Worm (Caenorhabditis elegans) whole organism, young adult: Measurements from ENCODE around the gene C25H3.11.

Source experiments
- B0261.1 ChIP-seq: sonication (generic microtip); optimal IDR thresholded peaks from 2 replicates; lab custom pipeline; 2016; ENCODE audit warnings: mild to moderate bottlenecking, missing genetic modification characterization, moderate library complexity, missing compliant biosample characterization
- C06A6.2 ChIP-seq: fragments of 200-800 bp; sonication (Bioruptor generic); conservative IDR thresholded peaks from 2 replicates; pipeline ENCODE4 v1.3.6; 2022; ENCODE audit warnings: missing genetic modification characterization, missing compliant biosample characterization
- C17E4.6 ChIP-seq: fragments of 200-800 bp; sonication (Bioruptor generic); IDR thresholded peaks from 2 replicates; pipeline ENCODE4 v1.3.6; 2022; ENCODE audit warnings: missing genetic modification reagents, missing genetic modification characterization, missing compliant biosample characterization
- F57A8.1 ChIP-seq: fragments of 200-800 bp; sonication (Bioruptor generic); optimal IDR thresholded peaks from 2 replicates; lab custom pipeline; 2018; ENCODE audit warnings: mild to moderate bottlenecking, missing genetic modification characterization, moderate library complexity, missing compliant biosample characterization
- T07F8.4 ChIP-seq: sonication (generic microtip); optimal IDR thresholded peaks from 2 replicates; lab custom pipeline; 2016; ENCODE audit warnings: mild to moderate bottlenecking, missing genetic modification characterization, moderate library complexity, missing compliant biosample characterization
- T26A5.8 ChIP-seq: sonication (generic microtip); optimal IDR thresholded peaks from 2 replicates; lab custom pipeline; 2016; ENCODE audit warnings: missing genetic modification characterization, missing compliant biosample characterization
- Y53G8AR.9 ChIP-seq: fragments of 200-800 bp; sonication (Bioruptor generic); conservative IDR thresholded peaks from 2 replicates; pipeline ENCODE4 v1.3.6; 2022; ENCODE audit warnings: missing genetic modification reagents, missing genetic modification characterization, missing compliant biosample characterization
- Y56A3A.18 ChIP-seq: fragments of 200-800 bp; sonication (Bioruptor generic); IDR thresholded peaks from 2 replicates; pipeline ENCODE4 v1.3.6; 2022; ENCODE audit warnings: missing genetic modification reagents, missing genetic modification characterization, missing compliant biosample characterization
- Y79H2A.3 ChIP-seq: fragments of 200-800 bp; sonication (Bioruptor generic); conservative IDR thresholded peaks from 2 replicates; pipeline ENCODE4 v1.3.6; 2022; ENCODE audit warnings: missing genetic modification reagents, missing genetic modification characterization, missing compliant biosample characterization
- ZK185.1 ChIP-seq: sonication (generic microtip); optimal IDR thresholded peaks from 2 replicates; lab custom pipeline; 2016; ENCODE audit warnings: mild to moderate bottlenecking, missing genetic modification characterization, missing compliant biosample characterization; ENCODE audit not compliant: poor library complexity, severe bottlenecking
- ama-1 ChIP-seq, 3 experiments: fragments of 150-350 bp in 1 of 3; sonication (generic microtip) in 2 of 3; optimal IDR thresholded peaks; 2 replicates each; lab custom pipeline; 2014 to 2018; ENCODE audit warnings: missing biosample characterization in 2 of 3, missing genetic modification characterization in 2 of 3, missing genetic modification reagents in 2 of 3
- aptf-2 ChIP-seq: fragments of 200-800 bp; sonication (Bioruptor generic); conservative IDR thresholded peaks from 2 replicates; pipeline ENCODE4 v1.3.6; 2022; ENCODE audit warnings: missing genetic modification reagents, missing genetic modification characterization, missing compliant biosample characterization
- attf-5 ChIP-seq: fragments of 200-800 bp; sonication (Bioruptor generic); optimal IDR thresholded peaks from 2 replicates; lab custom pipeline; 2018; ENCODE audit warnings: mild to moderate bottlenecking, missing genetic modification characterization, missing compliant biosample characterization
- bed-1 ChIP-seq: fragments of 200-800 bp; sonication (Bioruptor generic); IDR thresholded peaks from 2 replicates; pipeline ENCODE4 v1.3.6; 2022; ENCODE audit warnings: missing genetic modification reagents, missing genetic modification characterization, missing compliant biosample characterization
- bed-2 ChIP-seq: fragments of 200-800 bp; sonication (Bioruptor generic); IDR thresholded peaks from 2 replicates; pipeline ENCODE4 v1.3.6; 2022; ENCODE audit warnings: missing genetic modification reagents, missing genetic modification characterization, missing compliant biosample characterization
- cebp-1 ChIP-seq, 2 experiments: fragments of 200-800 bp in 1 of 2; sonication (Bioruptor generic) in 1 of 2; sonication (generic microtip) in 1 of 2; IDR thresholded peaks in 1 of 2; optimal IDR thresholded peaks in 1 of 2; 2 replicates each; pipeline versions ENCODE4 v1.3.6 to Lab custom; 2017 to 2022; ENCODE audit warnings: missing compliant biosample characterization in 2 of 2, missing genetic modification characterization in 2 of 2, mild to moderate bottlenecking in 1 of 2, missing genetic modification reagents in 1 of 2, moderate library complexity in 1 of 2
- ceh-27 ChIP-seq: fragments of 200-800 bp; sonication (Bioruptor generic); optimal IDR thresholded peaks from 2 replicates; lab custom pipeline; 2018; ENCODE audit warnings: mild to moderate bottlenecking, missing genetic modification characterization, moderate library complexity, missing compliant biosample characterization
- ceh-40 ChIP-seq: fragments of 200-800 bp; sonication (Bioruptor generic); IDR thresholded peaks from 2 replicates; pipeline ENCODE4 v1.3.6; 2022; ENCODE audit warnings: missing genetic modification characterization, missing compliant biosample characterization
- chd-7 ChIP-seq: sonication (generic microtip); optimal IDR thresholded peaks from 2 replicates; lab custom pipeline; 2016; ENCODE audit warnings: mild to moderate bottlenecking, missing genetic modification characterization, moderate library complexity, missing compliant biosample characterization
- dox-1 ChIP-seq: fragments of 200-800 bp; sonication (Bioruptor generic); IDR thresholded peaks from 2 replicates; pipeline ENCODE4 v1.3.6; 2022; ENCODE audit warnings: missing genetic modification reagents, missing genetic modification characterization, missing compliant biosample characterization
- dpl-1 ChIP-seq: fragments of 150-350 bp; optimal IDR thresholded peaks from 2 replicates; lab custom pipeline; 2014; ENCODE audit warnings: missing biosample characterization, missing genetic modification reagents, missing genetic modification characterization
- egl-18 ChIP-seq: fragments of 200-800 bp; sonication (Bioruptor generic); IDR thresholded peaks from 2 replicates; pipeline ENCODE4 v1.3.6; 2022; ENCODE audit warnings: missing genetic modification reagents, missing genetic modification characterization, missing compliant biosample characterization
- egl-44 ChIP-seq: fragments of 200-800 bp; sonication (Bioruptor generic); IDR thresholded peaks from 2 replicates; pipeline ENCODE4 v1.3.6; 2022; ENCODE audit warnings: missing genetic modification reagents, missing genetic modification characterization, missing compliant biosample characterization
- hlh-26 ChIP-seq: fragments of 200-800 bp; sonication (Bioruptor generic); conservative IDR thresholded peaks from 2 replicates; pipeline ENCODE4 v1.3.6; 2022; ENCODE audit warnings: missing genetic modification reagents, missing genetic modification characterization, missing compliant biosample characterization
- hmg-1.2 ChIP-seq: fragments of 200-800 bp; sonication (Bioruptor generic); IDR thresholded peaks from 2 replicates; pipeline ENCODE4 v1.3.6; 2022; ENCODE audit warnings: missing genetic modification reagents, missing genetic modification characterization, missing compliant biosample characterization
- hmg-20 ChIP-seq: fragments of 200-800 bp; sonication (Bioruptor generic); IDR thresholded peaks from 2 replicates; pipeline ENCODE4 v1.3.6; 2022; ENCODE audit warnings: missing genetic modification reagents, missing genetic modification characterization, missing compliant biosample characterization
- hrde-1 ChIP-seq: sonication (generic microtip); optimal IDR thresholded peaks from 2 replicates; lab custom pipeline; 2016; ENCODE audit warnings: missing genetic modification characterization, mild to moderate bottlenecking, missing compliant biosample characterization, moderate library complexity, missing genotype, missing genetic modification reagents, borderline replicate concordance
- hsf-1 ChIP-seq: fragments of 200-800 bp; sonication (Bioruptor generic); IDR thresholded peaks from 2 replicates; pipeline ENCODE4 v1.3.6; 2022; ENCODE audit warnings: missing genetic modification reagents, missing genetic modification characterization, missing compliant biosample characterization
- lag-1 ChIP-seq: fragments of 200-800 bp; sonication (Bioruptor generic); IDR thresholded peaks from 2 replicates; pipeline ENCODE4 v1.3.6; 2022; ENCODE audit warnings: missing genetic modification reagents, missing genetic modification characterization, missing compliant biosample characterization
- let-607 ChIP-seq, 2 experiments: fragments of 200-800 bp in 1 of 2; sonication (Bioruptor generic) in 1 of 2; sonication (generic microtip) in 1 of 2; optimal IDR thresholded peaks; 2 replicates each; lab custom pipeline; 2016 to 2018; ENCODE audit warnings: mild to moderate bottlenecking in 2 of 2, missing compliant biosample characterization in 2 of 2, missing genetic modification characterization in 2 of 2, moderate library complexity in 2 of 2, missing genotype in 1 of 2
- lin-40 ChIP-seq: sonication (generic microtip); optimal IDR thresholded peaks from 2 replicates; lab custom pipeline; 2016; ENCODE audit warnings: missing genetic modification characterization, mild to moderate bottlenecking, missing compliant biosample characterization, missing genotype, missing genetic modification reagents
- lin-54 ChIP-seq: fragments of 200-800 bp; sonication (Bioruptor generic); optimal IDR thresholded peaks from 2 replicates; lab custom pipeline; 2018; ENCODE audit warnings: mild to moderate bottlenecking, missing genetic modification characterization, missing compliant biosample characterization
- lsy-27 ChIP-seq: sonication (generic microtip); optimal IDR thresholded peaks from 2 replicates; lab custom pipeline; 2017; ENCODE audit warnings: missing genetic modification characterization, mild to moderate bottlenecking, missing compliant biosample characterization, antibody characterized with exemption, missing genotype, borderline replicate concordance; ENCODE audit not compliant: insufficient read depth
- madf-3 ChIP-seq: fragments of 200-800 bp; sonication (Bioruptor generic); IDR thresholded peaks from 2 replicates; pipeline ENCODE4 v1.3.6; 2022; ENCODE audit warnings: missing genetic modification reagents, missing genetic modification characterization, missing compliant biosample characterization
- madf-6 ChIP-seq: fragments of 200-800 bp; sonication (Bioruptor generic); IDR thresholded peaks from 2 replicates; pipeline ENCODE4 v1.3.6; 2022; ENCODE audit warnings: missing genetic modification reagents, missing genetic modification characterization, missing compliant biosample characterization
- mel-28 ChIP-seq: sonication (generic microtip); optimal IDR thresholded peaks from 2 replicates; lab custom pipeline; 2016; ENCODE audit warnings: borderline replicate concordance, mild to moderate bottlenecking, missing genetic modification characterization, missing compliant biosample characterization
- nfya-1 ChIP-seq: sonication (generic microtip); optimal IDR thresholded peaks from 2 replicates; lab custom pipeline; 2017; ENCODE audit warnings: antibody characterized with exemption, missing compliant biosample characterization, missing genetic modification characterization, borderline replicate concordance; ENCODE audit not compliant: insufficient read depth
- nhr-120 ChIP-seq: fragments of 200-800 bp; sonication (Bioruptor generic); IDR thresholded peaks from 2 replicates; pipeline ENCODE4 v1.3.6; 2022; ENCODE audit warnings: missing genetic modification characterization, missing compliant biosample characterization
- sdz-38 ChIP-seq: sonication (generic microtip); optimal IDR thresholded peaks from 2 replicates; lab custom pipeline; 2016; ENCODE audit warnings: missing genotype, missing genetic modification characterization, missing compliant biosample characterization
- somi-1 ChIP-seq: fragments of 200-800 bp; sonication (Bioruptor generic); optimal IDR thresholded peaks from 2 replicates; lab custom pipeline; 2018; ENCODE audit warnings: mild to moderate bottlenecking, missing genetic modification characterization, missing compliant biosample characterization
- sptf-2 ChIP-seq: fragments of 200-800 bp; sonication (Bioruptor generic); optimal IDR thresholded peaks from 2 replicates; lab custom pipeline; 2018; ENCODE audit warnings: mild to moderate bottlenecking, missing genetic modification characterization, missing compliant biosample characterization
- zfh-2 ChIP-seq: fragments of 200-800 bp; sonication (Bioruptor generic); conservative IDR thresholded peaks from 2 replicates; pipeline ENCODE4 v1.3.6; 2022; ENCODE audit warnings: missing genetic modification reagents, missing genetic modification characterization, missing compliant biosample characterization
- ztf-18 ChIP-seq: sonication (generic microtip); optimal IDR thresholded peaks from 2 replicates; lab custom pipeline; 2016; ENCODE audit warnings: missing genotype, mild to moderate bottlenecking, missing genetic modification characterization, missing compliant biosample characterization

The C25H3.11 gene

ce11 chrII:5660736-5661734, 27.8 kb downstream of the C25H3.11 start, which contains the start of the genes ift-43 and mdt-26:
Gene ift-43, minus strand, starts transcription at chrII:5660786.
Gene mdt-26, plus strand, starts transcription at chrII:5661181.
- TF ChIP-seq zfh-2 (GFP tag; lab: Robert Waterston, UW) (peak; percentile 99), hsf-1 (GFP tag; lab: Robert Waterston, UW) (no peak), nhr-120 (no peak), ama-1 (optimal IDR thresholded peaks at IDR 0.05; lab: Kevin White, UChicago) (peak; percentile 99), ama-1 (GFP tag; optimal IDR thresholded peaks at IDR 0.05; lab: Kevin White, UChicago) (peak in 1 of 2 experiments; percentile 61), hlh-26 (GFP tag; lab: Robert Waterston, UW) (no peak), hmg-20 (GFP tag; lab: Robert Waterston, UW) (peak; percentile 10; the same call in 1 of the 2 replicates), lsy-27 (peak; percentile 41), egl-44 (GFP tag; lab: Robert Waterston, UW) (peak; percentile 81), sdz-38 (tag; lab: Kevin White, UChicago) (peak; percentile 16), nfya-1 (no peak), dpl-1 (GFP tag; lab: Kevin White, UChicago) (peak; percentile 40), hrde-1 (tag; lab: Kevin White, UChicago) (no peak), C06A6.2 (GFP tag; lab: Robert Waterston, UW) (peak; percentile 84), Y56A3A.18 (no peak), mel-28 (tag; lab: Kevin White, UChicago) (peak; percentile 11), lin-40 (tag; lab: Kevin White, UChicago) (peak; percentile 87), ceh-27 (GFP tag; lab: Kevin White, UChicago) (peak; percentile 84), let-607 (tag; optimal IDR thresholded peaks at IDR 0.05; lab: Kevin White, UChicago) (no peak), B0261.1 (no peak), cebp-1 (GFP tag; IDR thresholded peaks at IDR 0.05; lab: Robert Waterston, UW) (peak; percentile 77), cebp-1 (tag; optimal IDR thresholded peaks at IDR 0.05; lab: Kevin White, UChicago) (peak; percentile 80), ZK185.1 (tag; lab: Kevin White, UChicago) (peak; percentile 57), lin-54 (GFP tag; lab: Kevin White, UChicago) (peak; percentile 67), sptf-2 (GFP tag; lab: Kevin White, UChicago) (peak; percentile 98), Y79H2A.3 (GFP tag; lab: Robert Waterston, UW) (peak; percentile 81; the same call in 1 of the 2 replicates), aptf-2 (GFP tag; lab: Robert Waterston, UW) (no peak), lag-1 (GFP tag; lab: Robert Waterston, UW) (no peak), chd-7 (tag; lab: Kevin White, UChicago) (peak; percentile 73), madf-6 (GFP tag; lab: Robert Waterston, UW) (peak; percentile 62), C17E4.6 (GFP tag; lab: Robert Waterston, UW) (peak; percentile 53; the same call in 1 of the 2 replicates), Y53G8AR.9 (peak; percentile 66; the same call in 1 of the 2 replicates), T26A5.8 (tag; lab: Kevin White, UChicago) (no peak), T07F8.4 (peak; percentile 32), egl-18 (GFP tag; lab: Robert Waterston, UW) (peak; percentile 86; the same call in 1 of the 2 replicates), attf-5 (GFP tag; lab: Kevin White, UChicago) (peak; percentile 77), madf-3 (GFP tag; lab: Robert Waterston, UW) (peak; percentile 93), hmg-1.2 (GFP tag; lab: Robert Waterston, UW) (peak; percentile 56), somi-1 (GFP tag; lab: Kevin White, UChicago) (no peak), F57A8.1 (GFP tag; lab: Kevin White, UChicago) (peak; percentile 80), bed-2 (GFP tag; lab: Robert Waterston, UW) (peak; percentile 55; the same call in 1 of the 2 replicates), ztf-18 (tag; lab: Kevin White, UChicago) (peak; percentile 25), ceh-40 (GFP tag; lab: Robert Waterston, UW) (peak; percentile 83; the same call in 1 of the 2 replicates), bed-1 (GFP tag; lab: Robert Waterston, UW) (0 out of 2 replicates have a peak, but pooled peaks have one; percentile 86), dox-1 (GFP tag; lab: Robert Waterston, UW) (peak; percentile 87)
